Worm (Caenorhabditis elegans) whole organism, L3 larva: ENCODE measurements around the gene W04H10.1.

Experiments
- ZK546.5 ChIP-seq: sonication (generic microtip); optimal IDR thresholded peaks from 2 replicates; lab custom pipeline; 2017; ENCODE audit warnings: missing biosample characterization, missing genetic modification characterization
- aly-2 ChIP-seq: fragments of 150-350 bp; optimal IDR thresholded peaks from 2 replicates; lab custom pipeline; 2014; ENCODE audit warnings: missing biosample characterization, missing genetic modification characterization
- ceh-28 ChIP-seq: fragments of 150-350 bp; optimal IDR thresholded peaks from 2 replicates; lab custom pipeline; 2014; ENCODE audit warnings: missing biosample characterization, missing genetic modification reagents, missing genetic modification characterization
- ceh-9 ChIP-seq: sonication (generic microtip); optimal IDR thresholded peaks from 2 replicates; lab custom pipeline; 2018; ENCODE audit warnings: missing biosample characterization, missing genetic modification characterization
- egl-5 ChIP-seq: fragments of 150-350 bp; optimal IDR thresholded peaks from 2 replicates; lab custom pipeline; 2017; ENCODE audit warnings: missing biosample characterization, missing genetic modification reagents, missing genetic modification characterization, inconsistent platforms
- eor-1 ChIP-seq, 2 experiments: fragments of 150-350 bp; optimal IDR thresholded peaks; 2 replicates each; lab custom pipeline; 2014 to 2018; ENCODE audit warnings: missing biosample characterization in 2 of 2, missing genetic modification characterization in 2 of 2
- jun-1 ChIP-seq: fragments of 150-350 bp; optimal IDR thresholded peaks from 2 replicates; lab custom pipeline; 2014; ENCODE audit warnings: missing biosample characterization, missing genetic modification reagents, missing genetic modification characterization
- lin-15B ChIP-seq: fragments of 150-350 bp; optimal IDR thresholded peaks from 2 replicates; lab custom pipeline; 2014; ENCODE audit warnings: missing biosample characterization, missing genetic modification characterization
- mml-1 ChIP-seq: fragments of 150-350 bp; sonication (generic microtip); optimal IDR thresholded peaks from 3 replicates; lab custom pipeline; 2014; ENCODE audit warnings: missing biosample characterization, missing genetic modification characterization
- nfya-1 ChIP-seq: sonication (generic microtip); optimal IDR thresholded peaks from 2 replicates; lab custom pipeline; 2017; ENCODE audit warnings: missing genetic modification characterization, mild to moderate bottlenecking, missing compliant biosample characterization, antibody characterized with exemption, moderate library complexity; ENCODE audit not compliant: insufficient read depth
- nhr-12 ChIP-seq: fragments of 150-350 bp; optimal IDR thresholded peaks from 2 replicates; lab custom pipeline; 2014; ENCODE audit warnings: missing biosample characterization, missing genetic modification characterization
- nhr-28 ChIP-seq: fragments of 150-350 bp; optimal IDR thresholded peaks from 2 replicates; lab custom pipeline; 2014; ENCODE audit warnings: missing biosample characterization, missing genetic modification characterization
- nhr-43 ChIP-seq: sonication (generic microtip); optimal IDR thresholded peaks from 2 replicates; lab custom pipeline; 2016; ENCODE audit warnings: mild to moderate bottlenecking, missing genetic modification characterization, missing compliant biosample characterization; ENCODE audit not compliant: poor library complexity, severe bottlenecking
- nhr-67 ChIP-seq: fragments of 150-350 bp; optimal IDR thresholded peaks from 2 replicates; lab custom pipeline; 2014; ENCODE audit warnings: missing biosample characterization, missing genetic modification characterization
- nhr-76 ChIP-seq: fragments of 150-350 bp; sonication (generic microtip); optimal IDR thresholded peaks from 5 replicates; lab custom pipeline; 2014; ENCODE audit warnings: missing biosample characterization, missing genetic modification characterization
- pha-4 ChIP-seq: fragments of 150-350 bp; optimal IDR thresholded peaks from 2 replicates; lab custom pipeline; 2014; ENCODE audit warnings: missing biosample characterization, missing genetic modification reagents, missing genetic modification characterization
- pqm-1 ChIP-seq: fragments of 150-350 bp; optimal IDR thresholded peaks from 2 replicates; lab custom pipeline; 2017; ENCODE audit warnings: missing biosample characterization, missing genetic modification characterization, inconsistent platforms
- sea-2 ChIP-seq: fragments of 150-350 bp; sonication (generic microtip); optimal IDR thresholded peaks from 4 replicates; lab custom pipeline; 2014; ENCODE audit warnings: missing biosample characterization, missing genetic modification reagents, missing genetic modification characterization
- unc-62 ChIP-seq: fragments of 150-350 bp; sonication (generic microtip); optimal IDR thresholded peaks from 4 replicates; lab custom pipeline; 2014; ENCODE audit warnings: missing biosample characterization, missing genetic modification reagents, missing genetic modification characterization
- zag-1 ChIP-seq: fragments of 150-350 bp; optimal IDR thresholded peaks from 2 replicates; lab custom pipeline; 2014; ENCODE audit warnings: missing biosample characterization, missing genetic modification characterization
- ztf-11 ChIP-seq: fragments of 150-350 bp; optimal IDR thresholded peaks from 2 replicates; lab custom pipeline; 2014; ENCODE audit warnings: missing biosample characterization, missing genetic modification characterization
- ztf-4 ChIP-seq: fragments of 150-350 bp; optimal IDR thresholded peaks from 2 replicates; lab custom pipeline; 2014; ENCODE audit warnings: missing biosample characterization, missing genetic modification characterization

Gene W04H10.1

ce11 chrII:650321-651005, 41.6 kb downstream of the W04H10.1 start, which contains the start of the genes K07E8.7 and frpr-14:
K07E8.7 (minus strand) TSS chrII:650367.
frpr-14 (plus strand) TSS chrII:650955.
- peak; percentile 39 for TF ChIP-seq nfya-1 (tag; lab: Kevin White, UChicago)
- no peak for TF ChIP-seq lin-15B (tag; lab: Kevin White, UChicago)
- TF ChIP-seq aly-2 (tag; lab: Kevin White, UChicago): no peak

DNA sequence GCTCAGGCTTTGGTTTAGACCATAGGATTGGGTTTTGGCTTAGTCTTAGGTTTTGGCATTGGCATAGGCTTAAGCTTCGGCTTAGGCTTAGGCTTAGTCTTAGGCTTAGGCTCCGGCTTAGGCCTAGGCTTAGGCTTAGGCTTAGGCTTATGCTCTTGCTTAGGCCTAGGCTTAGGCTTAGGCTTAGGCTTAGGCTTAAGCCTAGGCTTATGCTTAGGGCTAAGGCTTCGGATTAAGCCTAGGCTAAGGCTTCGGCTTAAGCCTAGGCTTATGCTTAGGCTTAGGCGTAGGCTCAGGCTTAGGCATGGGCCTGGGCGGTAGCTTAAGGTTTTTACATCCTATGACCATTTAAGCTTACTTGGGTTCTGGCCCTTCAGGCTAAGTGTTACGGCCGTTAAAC, 42.5 kb downstream of the W04H10.1 start:
- no peak for TF ChIP-seq ztf-11 (tag; lab: Kevin White, UChicago)
- no peak for TF ChIP-seq lin-15B (tag; lab: Kevin White, UChicago)
- TF ChIP-seq pha-4 (tag; lab: Kevin White, UChicago): no peak
- TF ChIP-seq pqm-1 (tag; lab: Kevin White, UChicago): no peak
- TF ChIP-seq jun-1 (tag; lab: Kevin White, UChicago): no peak
- TF ChIP-seq unc-62 (GFP tag; lab: Kevin White, UChicago): no peak
- TF ChIP-seq ztf-4 (tag; lab: Kevin White, UChicago): no peak

ce11 chrII:658369-658768, 49.5 kb downstream of the W04H10.1 start, which contains the start of gene sdz-24:
sdz-24 (plus strand) TSS chrII:658669.
- TF ChIP-seq zag-1 (tag; lab: Kevin White, UChicago) (no peak), nhr-43 (tag; lab: Kevin White, UChicago) (no peak), nhr-67 (tag; lab: Kevin White, UChicago) (no peak), egl-5 (no peak), nfya-1 (tag; lab: Kevin White, UChicago) (no peak), sea-2 (GFP tag; lab: Kevin White, UChicago) (no peak), mml-1 (no peak), aly-2 (tag; lab: Kevin White, UChicago) (no peak), unc-62 (GFP tag; lab: Kevin White, UChicago) (no peak), ceh-28 (no peak), eor-1 (tag; optimal IDR thresholded peaks at IDR 0.05; lab: Kevin White, UChicago) (no peak), nhr-76 (tag; lab: Kevin White, UChicago) (no peak), nhr-28 (tag; lab: Kevin White, UChicago) (no peak), ztf-11 (tag; lab: Kevin White, UChicago) (no peak), ZK546.5 (no peak), ceh-9 (tag; lab: Kevin White, UChicago) (no peak), nhr-12 (tag; lab: Kevin White, UChicago) (no peak)
- TF ChIP-seq, all 47 proteins: peak for 0
